Fruit fly (Drosophila melanogaster): ENCODE data around the gene rpk.

Gene rpk

dm6 chr3R:4641616-4642102 lies 4.1 kb upstream of the rpk start, which contains the start of the genes CG9775, MED31 and slx1 (continued):
- no peak for TF ChIP-seq CG2875 (GFP tag; optimal IDR thresholded peaks at IDR 0.05)
- TF ChIP-seq zfh1 (GFP tag; IDR thresholded peaks at IDR 0.05) = peak; percentile 57; the same call in 2 of the 3 replicates
- peak; percentile 80 for TF ChIP-seq CG10267 (tag; optimal IDR thresholded peaks at IDR 0.05)
- peak; percentile 33 for TF ChIP-seq CG1529 (GFP tag; optimal IDR thresholded peaks at IDR 0.05)
- TF ChIP-seq CG9876 (GFP tag; optimal IDR thresholded peaks at IDR 0.05) = no peak
- peak; percentile 44; the same call in 1 of the 2 replicates for TF ChIP-seq gsb (GFP tag; IDR thresholded peaks at IDR 0.05)
- no peak for TF ChIP-seq CG17568 (GFP tag; optimal IDR thresholded peaks at IDR 0.05)
- TF ChIP-seq Dad (GFP tag; optimal IDR thresholded peaks at IDR 0.05) = no peak
- peak; percentile 65; the same call in 1 of the 2 replicates for TF ChIP-seq HLH3B (GFP tag; IDR thresholded peaks at IDR 0.05)
- no peak for TF ChIP-seq zen2 (GFP tag; IDR thresholded peaks at IDR 0.05; ENCODE audit: partially characterized antibody)
- TF ChIP-seq oc (tag; optimal IDR thresholded peaks at IDR 0.05) = peak; percentile 75
- peak; percentile 40 for TF ChIP-seq CG13296 (GFP tag; optimal IDR thresholded peaks at IDR 0.05)
- TF ChIP-seq corto (GFP tag; optimal IDR thresholded peaks at IDR 0.05) = no peak
- 0 out of 2 replicates have a peak, but pooled peaks have one; percentile 35 for TF ChIP-seq chm (GFP tag; IDR thresholded peaks at IDR 0.05)
- TF ChIP-seq Bgb (GFP tag; IDR thresholded peaks at IDR 0.05; ENCODE audit: partially characterized antibody) = peak; percentile 21; the same call in 1 of the 2 replicates
- TF ChIP-seq slou (GFP tag; optimal IDR thresholded peaks at IDR 0.05) = peak; percentile 41
- TF ChIP-seq CG31388 (GFP tag; optimal IDR thresholded peaks at IDR 0.05) = peak; percentile 65
- TF ChIP-seq disco-r (GFP tag; optimal IDR thresholded peaks at IDR 0.05) = no peak
- TF ChIP-seq CG32532 (GFP tag; IDR thresholded peaks at IDR 0.05) = peak; percentile 81
- TF ChIP-seq CG30431 (GFP tag; optimal IDR thresholded peaks at IDR 0.05) = peak; percentile 52
- TF ChIP-seq fru (optimal IDR thresholded peaks at IDR 0.05) = no peak
- peak; percentile 7 for TF ChIP-seq Sry-β (GFP tag; optimal IDR thresholded peaks at IDR 0.05)
- peak; percentile 59 for TF ChIP-seq CG12155 (GFP tag; optimal IDR thresholded peaks at IDR 0.05)
- no peak for TF ChIP-seq nom (GFP tag; optimal IDR thresholded peaks at IDR 0.05)
- peak; percentile 43 for TF ChIP-seq nerfin-1 (tag; optimal IDR thresholded peaks at IDR 0.05)
- peak; percentile 48 for TF ChIP-seq CG17186 (GFP tag; optimal IDR thresholded peaks at IDR 0.05)
- TF ChIP-seq CG8281 (tag; optimal IDR thresholded peaks at IDR 0.05) = no peak
- TF ChIP-seq CG8359 (GFP tag; optimal IDR thresholded peaks at IDR 0.05; ENCODE audit: borderline replicate concordance) = peak; percentile 5
- no peak for TF ChIP-seq Jarid2 (GFP tag; optimal IDR thresholded peaks at IDR 0.05)
- TF ChIP-seq CG18011 (GFP tag; optimal IDR thresholded peaks at IDR 0.05) = peak; percentile 48
- peak; percentile 75 for TF ChIP-seq CG4424 (GFP tag; optimal IDR thresholded peaks at IDR 0.05)
- TF ChIP-seq GATAe (GFP tag; conservative IDR thresholded peaks at IDR 0.05) = no peak
- TF ChIP-seq Side (GFP tag; optimal IDR thresholded peaks at IDR 0.05) = peak; percentile 16
- TF ChIP-seq grn (GFP tag; optimal IDR thresholded peaks at IDR 0.05) = no peak
- peak; percentile 89 for TF ChIP-seq CG12391 (tag; optimal IDR thresholded peaks at IDR 0.05)
- TF ChIP-seq nau (GFP tag; optimal IDR thresholded peaks at IDR 0.05) = no peak
- TF ChIP-seq CG9609 (GFP tag; optimal IDR thresholded peaks at IDR 0.05) = peak; percentile 1
- TF ChIP-seq twi (tag; optimal IDR thresholded peaks at IDR 0.05) = peak; percentile 37
- TF ChIP-seq CG2202 (tag; optimal IDR thresholded peaks at IDR 0.05) = peak; percentile 38
- peak; percentile 21 for TF ChIP-seq CrebB (tag; optimal IDR thresholded peaks at IDR 0.05)
- TF ChIP-seq zen (tag; optimal IDR thresholded peaks at IDR 0.05) = peak; percentile 81
- peak; percentile 51 for TF ChIP-seq CG10462 (GFP tag; optimal IDR thresholded peaks at IDR 0.05)
- TF ChIP-seq zfh2 (GFP tag; optimal IDR thresholded peaks at IDR 0.05) = peak; percentile 39
- no peak for TF ChIP-seq CG7987 (GFP tag; optimal IDR thresholded peaks at IDR 0.05)
- peak; percentile 68 for TF ChIP-seq CG34422 (GFP tag; IDR thresholded peaks at IDR 0.05)
- no peak for TF ChIP-seq gro (GFP tag; optimal IDR thresholded peaks at IDR 0.05)
- no peak for TF ChIP-seq CG10959 (GFP tag; IDR thresholded peaks at IDR 0.05)
- TF ChIP-seq Drgx (GFP tag; IDR thresholded peaks at IDR 0.05) = peak; percentile 63; the same call in 1 of the 2 replicates
- TF ChIP-seq Ets65A (GFP tag) = peak; percentile 56
- TF ChIP-seq Blimp-1 (GFP tag; optimal IDR thresholded peaks at IDR 0.05) = peak; percentile 71
